Fruit fly (Drosophila melanogaster): Measurements from ENCODE around the gene CG8006.
A peak's percentile ranks its signal among the peaks of the same experiment; 100 is the strongest.

The CG8006 gene

DNA sequence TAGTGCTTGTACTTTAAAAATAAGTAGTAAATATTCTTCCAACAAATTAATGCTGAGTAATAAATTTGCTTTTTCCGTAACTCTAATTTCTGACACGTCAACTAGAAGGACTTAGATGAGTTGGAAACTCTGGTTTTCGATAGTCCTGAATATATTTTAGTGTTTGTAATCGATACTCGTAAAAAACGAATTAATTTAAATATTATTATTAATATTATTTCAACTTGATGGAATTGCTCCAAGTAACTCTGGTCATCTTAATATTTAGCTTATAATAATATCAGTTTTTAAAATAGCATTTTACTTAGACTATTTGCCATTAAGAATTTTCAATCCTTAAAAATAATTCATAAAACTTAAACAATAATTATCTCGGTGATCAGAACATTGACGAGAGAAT, 28.8 kb downstream of the CG8006 start, which contains the start of gene CG7213:
Gene CG7213, minus strand, starts transcription at position 101 of the 400 bp plus-strand sequence.
- no peak for TF ChIP-seq ovo (GFP tag; optimal IDR thresholded peaks at IDR 0.05)
- TF ChIP-seq cnc (optimal IDR thresholded peaks at IDR 0.05): no peak
- TF ChIP-seq CG5204 (GFP tag; optimal IDR thresholded peaks at IDR 0.05): no peak
- TF ChIP-seq Clk (GFP tag; optimal IDR thresholded peaks at IDR 0.05): no peak
- TF ChIP-seq CG14711 (tag; optimal IDR thresholded peaks at IDR 0.05): no peak
- no peak for TF ChIP-seq CG7045 (GFP tag; optimal IDR thresholded peaks at IDR 0.05)
- TF ChIP-seq kay (GFP tag; ENCODE audit: borderline replicate concordance): no peak
- no peak for TF ChIP-seq toe (GFP tag; optimal IDR thresholded peaks at IDR 0.05)
- TF ChIP-seq CG1620 (GFP tag; optimal IDR thresholded peaks at IDR 0.05): no peak
- TF ChIP-seq bab1 (GFP tag; optimal IDR thresholded peaks at IDR 0.05): no peak

DNA sequence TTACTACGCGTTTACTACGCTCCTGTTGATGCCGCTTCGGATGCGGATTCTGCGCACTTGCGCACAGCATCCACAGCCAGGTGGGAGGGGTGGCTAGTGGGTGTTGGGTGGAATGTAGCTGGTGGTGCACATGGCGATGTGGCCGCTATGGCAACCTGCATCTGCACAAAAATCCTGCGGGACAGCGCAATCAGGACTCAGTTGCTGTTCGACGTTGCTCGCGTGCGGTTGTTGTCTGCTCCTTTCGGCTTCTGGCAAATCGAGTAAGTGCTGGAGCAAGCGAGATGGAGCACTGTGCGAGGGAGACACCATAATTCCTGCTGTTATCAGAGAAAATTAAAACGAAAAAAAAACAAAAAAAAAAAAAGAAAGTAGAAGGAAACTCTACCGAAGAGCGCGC, 29.2 kb downstream of the CG8006 start:
- peak; percentile 23 for TF ChIP-seq toe (GFP tag; optimal IDR thresholded peaks at IDR 0.05)
- no peak for TF ChIP-seq Hr96 (GFP tag; optimal IDR thresholded peaks at IDR 0.05)
- TF ChIP-seq Mnt (GFP tag; optimal IDR thresholded peaks at IDR 0.05): peak; percentile 29
- TF ChIP-seq CG7045 (GFP tag; optimal IDR thresholded peaks at IDR 0.05): peak; percentile 29
- TF ChIP-seq cic (GFP tag; optimal IDR thresholded peaks at IDR 0.05): peak; percentile 55
- TF ChIP-seq Crg-1 (GFP tag; optimal IDR thresholded peaks at IDR 0.05): no peak

Measured in whole organism, adult.